Worm (Caenorhabditis elegans): Measurements from ENCODE around the gene Y70C5B.2.

Y70C5B.2 gene

DNA sequence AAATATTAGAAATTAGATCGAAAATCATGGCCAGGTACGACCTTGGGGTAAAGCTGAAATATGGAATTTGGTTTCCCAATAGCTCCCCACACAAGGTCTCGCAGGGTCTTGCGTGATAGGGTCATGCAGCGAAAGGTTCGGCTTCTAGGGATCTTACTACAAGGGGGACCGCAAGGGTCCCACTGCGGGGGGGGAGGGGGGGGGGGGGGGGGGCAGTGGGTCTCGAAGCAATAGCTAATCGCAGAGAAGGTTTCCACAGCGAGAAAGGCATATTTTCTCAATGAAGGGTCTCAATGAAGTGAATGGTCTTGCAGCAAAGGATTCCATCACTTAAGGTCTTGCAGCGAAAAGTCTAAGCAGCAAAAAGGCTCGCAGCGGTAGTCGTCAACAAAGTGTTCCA lies 32.3 kb upstream of the Y70C5B.2 start:
- TF ChIP-seq hlh-12 (tag; optimal IDR thresholded peaks at IDR 0.05) (no peak), hmg-20 (GFP tag; IDR thresholded peaks at IDR 0.05) (no peak), ztf-28 (GFP tag; IDR thresholded peaks at IDR 0.05) (no peak), K11D2.4 (GFP tag; IDR thresholded peaks at IDR 0.05) (no peak), Y67H2A.10 (GFP tag; conservative IDR thresholded peaks at IDR 0.05) (no peak), zfh-2 (GFP tag; conservative IDR thresholded peaks at IDR 0.05) (peak; percentile 92), him-1 (tag; optimal IDR thresholded peaks at IDR 0.05) (no peak), egrh-3 (GFP tag; IDR thresholded peaks at IDR 0.05) (peak; percentile 90; the same call in 1 of the 2 replicates), nhr-120 (GFP tag; IDR thresholded peaks at IDR 0.05) (no peak)

DNA sequence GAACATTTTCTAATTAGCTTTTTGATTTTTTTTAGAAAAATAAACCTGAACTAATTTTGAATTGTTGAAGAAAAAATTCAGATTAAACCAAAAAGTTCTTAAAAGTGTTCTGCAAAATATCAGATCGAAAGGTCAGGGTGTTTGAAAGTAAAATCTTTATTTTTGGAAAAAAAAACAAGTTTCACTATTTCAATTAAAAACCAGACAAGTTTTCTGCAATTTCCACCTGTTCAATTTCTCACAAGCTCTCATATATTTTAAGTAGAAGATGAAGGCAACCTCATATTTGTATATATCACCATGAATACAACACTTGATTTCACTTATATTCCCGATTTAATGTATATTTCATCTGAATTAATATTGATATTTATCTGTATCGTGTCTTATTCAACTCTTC lies 26.5 kb upstream of the Y70C5B.2 start, which contains the start of gene srz-102:
srz-102 (plus strand) TSS at position 301 of the 400 bp plus-strand sequence.
- TF ChIP-seq fkh-3 (tag; optimal IDR thresholded peaks at IDR 0.05) (no peak), attf-3 (GFP tag; conservative IDR thresholded peaks at IDR 0.05) (no peak), dpl-1 (GFP tag; optimal IDR thresholded peaks at IDR 0.05) (no peak), somi-1 (GFP tag; optimal IDR thresholded peaks at IDR 0.05) (no peak), Y95B8A.8 (GFP tag; IDR thresholded peaks at IDR 0.05) (no peak), tbp1 (GFP tag; optimal IDR thresholded peaks at IDR 0.05) (no peak), egl-44 (GFP tag; IDR thresholded peaks at IDR 0.05) (no peak), F23B12.7 (tag; optimal IDR thresholded peaks at IDR 0.05; ENCODE audit: insufficient read depth) (no peak), Y53G8AR.9 (GFP tag; conservative IDR thresholded peaks at IDR 0.05) (no peak)

DNA sequence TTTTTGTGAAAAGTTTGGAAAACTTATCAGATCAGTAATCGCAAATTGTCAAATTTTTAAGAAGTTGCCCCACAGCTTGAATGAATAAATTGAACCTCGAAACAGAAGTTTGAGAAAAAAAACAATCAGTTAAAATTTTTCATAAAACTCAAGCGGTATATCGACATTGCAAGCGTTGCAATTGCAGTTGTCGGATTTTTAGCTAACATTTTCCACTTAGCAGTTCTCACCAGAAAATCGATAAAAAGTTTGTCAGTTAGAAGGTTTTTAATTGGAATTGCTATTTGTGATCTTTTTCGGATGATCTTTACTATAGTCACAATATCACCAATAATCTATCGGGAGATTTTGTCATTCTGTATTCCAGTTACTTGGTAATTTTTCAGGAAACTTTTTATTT lies 25.0 kb upstream of the Y70C5B.2 start, which contains the start of gene srw-43:
srw-43 (plus strand) TSS at position 301 of the 400 bp plus-strand sequence.
- TF ChIP-seq lsl-1 (GFP tag; optimal IDR thresholded peaks at IDR 0.05) (no peak), B0336.3 (GFP tag; IDR thresholded peaks at IDR 0.05) (no peak), ceh-27 (GFP tag; optimal IDR thresholded peaks at IDR 0.05) (no peak), egl-44 (GFP tag; IDR thresholded peaks at IDR 0.05) (no peak), mel-28 (tag; optimal IDR thresholded peaks at IDR 0.05; ENCODE audit: borderline replicate concordance) (no peak), T07F8.4 (tag; optimal IDR thresholded peaks at IDR 0.05) (no peak), lir-1 (GFP tag; conservative IDR thresholded peaks at IDR 0.05) (no peak), lin-54 (GFP tag; optimal IDR thresholded peaks at IDR 0.05) (no peak), dpff-1 (tag; optimal IDR thresholded peaks at IDR 0.05) (no peak), him-1 (tag; optimal IDR thresholded peaks at IDR 0.05) (no peak), F39B2.1 (GFP tag; IDR thresholded peaks at IDR 0.05) (no peak), ztf-28 (GFP tag; IDR thresholded peaks at IDR 0.05) (no peak), nhr-179 (tag; optimal IDR thresholded peaks at IDR 0.05) (no peak)

DNA sequence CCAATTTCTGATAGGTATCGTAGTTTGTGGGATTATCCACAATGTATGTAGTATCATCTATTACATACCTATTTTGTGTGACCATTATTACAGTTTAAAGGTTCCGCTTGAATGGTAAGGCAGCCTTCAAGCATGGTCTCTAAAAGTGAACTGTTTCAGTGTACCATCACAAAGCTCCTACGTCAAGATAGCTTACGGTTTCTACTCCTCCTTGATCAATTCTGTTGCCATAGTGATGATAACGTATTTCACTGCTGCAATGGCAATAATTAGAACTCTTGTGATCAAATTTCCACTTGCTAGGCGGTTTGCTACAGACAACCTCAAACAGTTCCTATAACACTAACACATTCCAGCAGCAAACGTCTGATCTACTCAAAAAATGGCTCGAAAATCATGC lies 22.6 kb upstream of the Y70C5B.2 start:
- TF ChIP-seq ztf-3 (GFP tag; optimal IDR thresholded peaks at IDR 0.05) = no peak
- no peak for TF ChIP-seq ztf-25 (GFP tag; IDR thresholded peaks at IDR 0.05)
- TF ChIP-seq nfya-1 (tag; optimal IDR thresholded peaks at IDR 0.05; ENCODE audit: borderline replicate concordance, insufficient read depth) = no peak
- no peak for TF ChIP-seq Y56A3A.18 (GFP tag; IDR thresholded peaks at IDR 0.05)
- TF ChIP-seq ZK185.1 (tag; optimal IDR thresholded peaks at IDR 0.05; ENCODE audit: poor library complexity, severe bottlenecking) = no peak
- no peak for TF ChIP-seq dpff-1 (tag; optimal IDR thresholded peaks at IDR 0.05)
- no peak for TF ChIP-seq lin-54 (GFP tag; optimal IDR thresholded peaks at IDR 0.05)
- TF ChIP-seq mes-4 (tag; optimal IDR thresholded peaks at IDR 0.05) = no peak
- TF ChIP-seq zim-3 (tag; optimal IDR thresholded peaks at IDR 0.05) = no peak
- no peak for TF ChIP-seq sdz-38 (tag; optimal IDR thresholded peaks at IDR 0.05)
- no peak for TF ChIP-seq B0035.1 (tag; optimal IDR thresholded peaks at IDR 0.05)
- TF ChIP-seq F57A8.1 (GFP tag; optimal IDR thresholded peaks at IDR 0.05) = no peak
- TF ChIP-seq K11D2.4 (GFP tag; IDR thresholded peaks at IDR 0.05) = no peak
- no peak for TF ChIP-seq hmg-20 (GFP tag; IDR thresholded peaks at IDR 0.05)
- no peak for TF ChIP-seq nhr-27 (tag; optimal IDR thresholded peaks at IDR 0.05)
- no peak for TF ChIP-seq ztf-6 (GFP tag; IDR thresholded peaks at IDR 0.05)
- TF ChIP-seq ceh-40 (GFP tag; IDR thresholded peaks at IDR 0.05) = no peak
- no peak for TF ChIP-seq rpc-1 (optimal IDR thresholded peaks at IDR 0.05)
- TF ChIP-seq rpc-1 (tag; optimal IDR thresholded peaks at IDR 0.05) = no peak

Data from whole organism, young adult.